Worm (Caenorhabditis elegans): Measurements from ENCODE around the gene sek-5.

sek-5 gene

DNA sequence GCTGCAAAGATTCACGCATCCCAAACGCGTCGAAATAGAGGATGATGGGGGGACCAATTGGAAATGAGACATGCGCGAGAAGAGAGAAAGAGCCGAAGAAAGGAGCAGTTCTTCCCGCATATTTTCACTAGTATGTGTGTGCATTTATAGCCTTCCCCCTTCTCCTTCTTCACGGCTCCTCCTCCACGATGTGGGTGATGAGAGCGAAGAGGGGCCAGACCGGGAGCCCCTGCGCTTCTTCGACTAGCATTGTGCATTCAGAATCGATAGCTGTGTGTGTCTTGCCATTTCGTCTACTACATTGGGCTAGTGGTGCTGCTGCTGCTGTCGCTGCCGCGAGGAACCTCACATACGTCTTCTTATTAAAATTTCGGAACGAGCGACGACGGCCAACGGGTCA, 9.2 kb upstream of the sek-5 start, which contains the start of gene jkk-1 (continued):
- TF ChIP-seq nhr-28 (tag; optimal IDR thresholded peaks at IDR 0.05) (no peak), aha-1 (tag; optimal IDR thresholded peaks at IDR 0.05) (no peak), ceh-88 (GFP tag; IDR thresholded peaks at IDR 0.05) (no peak), F16B12.6 (tag; optimal IDR thresholded peaks at IDR 0.05) (no peak), vab-15 (tag; optimal IDR thresholded peaks at IDR 0.05) (no peak), nhr-12 (tag; optimal IDR thresholded peaks at IDR 0.05) (no peak), ceh-63 (GFP tag; optimal IDR thresholded peaks at IDR 0.05) (no peak), swsn-7 (tag; optimal IDR thresholded peaks at IDR 0.05) (peak; percentile 10), nhr-77 (tag; optimal IDR thresholded peaks at IDR 0.05) (no peak), egl-27 (tag; optimal IDR thresholded peaks at IDR 0.05) (no peak), jun-1 (tag; optimal IDR thresholded peaks at IDR 0.05) (no peak), ztf-11 (tag; optimal IDR thresholded peaks at IDR 0.05) (no peak), grh-1 (GFP tag; IDR thresholded peaks at IDR 0.05) (no peak), dpl-1 (GFP tag; optimal IDR thresholded peaks at IDR 0.05) (no peak), mdl-1 (tag; optimal IDR thresholded peaks at IDR 0.05) (no peak), ceh-82 (tag; optimal IDR thresholded peaks at IDR 0.05) (peak; percentile 36 to 53 (median 39)), pag-3 (tag; optimal IDR thresholded peaks at IDR 0.05; ENCODE audit: borderline replicate concordance, insufficient read depth) (no peak), mab-9 (GFP tag; IDR thresholded peaks at IDR 0.05) (peak; percentile 51; the same call in 1 of the 2 replicates), nhr-47 (tag; optimal IDR thresholded peaks at IDR 0.05) (peak; percentile 53), nhr-76 (tag; optimal IDR thresholded peaks at IDR 0.05) (no peak), sup-37 (GFP tag; optimal IDR thresholded peaks at IDR 0.05) (no peak), fkh-10 (GFP tag; optimal IDR thresholded peaks at IDR 0.05) (peak; percentile 52), ets-5 (GFP tag; IDR thresholded peaks at IDR 0.05) (no peak), lin-39 (tag; optimal IDR thresholded peaks at IDR 0.05) (no peak), sptf-1 (tag; optimal IDR thresholded peaks at IDR 0.05) (no peak), dsc-1 (tag; optimal IDR thresholded peaks at IDR 0.05) (no peak), ama-1 (optimal IDR thresholded peaks at IDR 0.05) (no peak), lin-35 (GFP tag; optimal IDR thresholded peaks at IDR 0.05) (peak in 1 of 2 experiments; percentile 3), isw-1 (GFP tag; IDR thresholded peaks at IDR 0.05) (no peak), nhr-19 (GFP tag; conservative IDR thresholded peaks at IDR 0.05) (no peak), egl-13 (tag; optimal IDR thresholded peaks at IDR 0.05) (peak; percentile 14), efl-1 (optimal IDR thresholded peaks at IDR 0.05) (no peak), efl-1 (GFP tag; optimal IDR thresholded peaks at IDR 0.05 in 1 of 2) (no peak), tlp-1 (tag; optimal IDR thresholded peaks at IDR 0.05) (no peak), ceh-8 (GFP tag; optimal IDR thresholded peaks at IDR 0.05) (no peak), unc-30 (tag; optimal IDR thresholded peaks at IDR 0.05) (no peak), mep-1 (tag; optimal IDR thresholded peaks at IDR 0.05) (no peak), elt-2 (tag; optimal IDR thresholded peaks at IDR 0.05) (no peak), skn-1 (tag; optimal IDR thresholded peaks at IDR 0.05) (no peak), pqm-1 (tag; optimal IDR thresholded peaks at IDR 0.05) (no peak), nhr-237 (tag; optimal IDR thresholded peaks at IDR 0.05) (no peak), Y116A8C.19 (tag; optimal IDR thresholded peaks at IDR 0.05; ENCODE audit: borderline replicate concordance) (no peak), fkh-4 (tag; optimal IDR thresholded peaks at IDR 0.05; ENCODE audit: borderline replicate concordance) (no peak), ztf-4 (tag; optimal IDR thresholded peaks at IDR 0.05) (no peak), nhr-11 (tag; optimal IDR thresholded peaks at IDR 0.05) (no peak), snpc-4 (tag; optimal IDR thresholded peaks at IDR 0.05) (no peak), lin-14 (GFP tag; optimal IDR thresholded peaks at IDR 0.05) (peak; percentile 83), hlh-17 (GFP tag; optimal IDR thresholded peaks at IDR 0.05; ENCODE audit: borderline replicate concordance) (no peak), irx-1 (tag; optimal IDR thresholded peaks at IDR 0.05) (no peak), nhr-71 (tag; optimal IDR thresholded peaks at IDR 0.05) (peak; percentile 34), nhr-84 (tag; optimal IDR thresholded peaks at IDR 0.05) (no peak), nhr-20 (tag; optimal IDR thresholded peaks at IDR 0.05) (no peak), hpl-2 (GFP tag; optimal IDR thresholded peaks at IDR 0.05) (no peak), alr-1 (tag; optimal IDR thresholded peaks at IDR 0.05; ENCODE audit: borderline replicate concordance) (no peak)
